Worm (Caenorhabditis elegans): Measurements from ENCODE around the gene irld-26.

irld-26 gene

DNA sequence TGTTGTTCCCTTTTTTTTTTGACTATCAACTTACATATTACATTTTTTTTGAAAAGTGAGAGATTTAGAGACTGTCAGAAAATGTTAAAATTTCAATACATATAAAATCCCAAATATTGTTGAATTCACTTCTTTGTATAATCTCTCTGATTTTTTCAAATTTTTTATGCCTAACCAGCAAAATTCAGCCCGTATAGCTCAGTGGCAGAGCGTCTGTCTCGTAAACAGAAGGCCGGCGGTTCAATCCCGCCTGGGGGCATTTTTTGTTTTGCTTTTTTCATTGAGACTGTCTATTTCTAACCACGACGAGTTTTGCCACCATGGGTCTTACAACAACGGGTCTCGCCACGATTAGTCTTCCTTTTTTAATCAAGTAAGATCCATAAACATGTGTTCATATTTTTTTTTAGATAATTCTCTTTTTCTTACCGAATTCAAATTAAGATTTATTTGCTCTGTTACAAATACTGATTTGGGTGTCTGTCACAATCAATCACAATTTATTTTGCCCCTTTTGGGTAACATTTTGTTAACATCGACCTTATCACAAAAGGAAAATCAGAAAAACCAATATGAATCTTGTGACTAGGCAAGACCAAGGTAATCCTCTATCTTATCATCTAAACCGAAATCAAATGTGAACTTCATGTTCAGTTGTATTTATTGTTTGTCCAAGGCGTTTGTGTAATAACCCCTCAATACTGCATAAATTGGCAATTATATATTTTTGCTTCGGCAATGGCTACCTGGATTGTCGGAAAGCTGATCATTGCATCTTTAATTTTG lies 14.2 kb downstream of the irld-26 start, which contains the start of gene glc-1:
glc-1 (plus strand) TSS at position 663 of the 786 bp plus-strand sequence.
- TF ChIP-seq let-607 (tag; optimal IDR thresholded peaks at IDR 0.05) = no peak
- 0 out of 2 replicates have a peak, but pooled peaks have one; percentile 27 for TF ChIP-seq attf-6 (GFP tag; IDR thresholded peaks at IDR 0.05)
- no peak for TF ChIP-seq unc-62 (GFP tag; optimal IDR thresholded peaks at IDR 0.05)
- no peak for TF ChIP-seq F39B2.1 (GFP tag; IDR thresholded peaks at IDR 0.05)
- TF ChIP-seq F33H1.4 (GFP tag; IDR thresholded peaks at IDR 0.05) = no peak
- peak; percentile 29 for TF ChIP-seq rpc-1 (optimal IDR thresholded peaks at IDR 0.05)
- peak; percentile 74 for TF ChIP-seq rpc-1 (tag; optimal IDR thresholded peaks at IDR 0.05)
- TF ChIP-seq K11D2.4 (GFP tag; IDR thresholded peaks at IDR 0.05) = no peak
- TF ChIP-seq ceh-40 (GFP tag; IDR thresholded peaks at IDR 0.05) = no peak
- TF ChIP-seq nfya-2 (GFP tag; IDR thresholded peaks at IDR 0.05) = no peak
- no peak for TF ChIP-seq attf-5 (GFP tag; optimal IDR thresholded peaks at IDR 0.05)
- TF ChIP-seq snpc-4 (GFP tag; optimal IDR thresholded peaks at IDR 0.05) = no peak
- peak in 1 of 4 experiments; percentile 21 for TF ChIP-seq snpc-4 (tag; optimal IDR thresholded peaks at IDR 0.05)
- TF ChIP-seq B0261.1 (tag; optimal IDR thresholded peaks at IDR 0.05) = peak; percentile 42
- TF ChIP-seq F57A8.1 (GFP tag; optimal IDR thresholded peaks at IDR 0.05) = no peak
- TF ChIP-seq F10E7.11 (tag; optimal IDR thresholded peaks at IDR 0.05) = no peak
- TF ChIP-seq tbp1 (GFP tag; optimal IDR thresholded peaks at IDR 0.05) = peak; percentile 74
- no peak for TF ChIP-seq atf-7 (tag; optimal IDR thresholded peaks at IDR 0.05)

DNA sequence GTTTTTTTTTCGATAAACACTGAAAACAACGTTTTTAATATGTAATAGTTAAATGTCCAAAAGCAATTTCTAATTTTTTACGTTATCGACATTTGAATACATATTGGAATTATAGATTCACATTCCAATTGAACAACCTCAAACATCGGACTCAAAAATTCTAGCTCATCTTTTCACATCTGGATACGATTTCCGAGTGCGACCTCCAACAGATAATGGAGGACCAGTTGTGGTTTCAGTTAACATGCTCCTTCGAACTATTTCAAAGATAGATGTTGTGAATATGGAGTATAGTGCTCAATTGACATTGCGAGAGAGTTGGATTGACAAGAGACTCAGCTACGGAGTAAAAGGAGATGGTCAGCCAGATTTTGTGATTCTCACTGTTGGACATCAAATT lies 15.0 kb downstream of the irld-26 start:
- no peak for TF ChIP-seq Y67H2A.10 (GFP tag; conservative IDR thresholded peaks at IDR 0.05)
- TF ChIP-seq mxl-1 (tag; optimal IDR thresholded peaks at IDR 0.05) = no peak
- TF ChIP-seq Y56A3A.18 (GFP tag; IDR thresholded peaks at IDR 0.05) = no peak
- no peak for TF ChIP-seq egrh-3 (GFP tag; IDR thresholded peaks at IDR 0.05)
- no peak for TF ChIP-seq B0035.1 (tag; optimal IDR thresholded peaks at IDR 0.05)
- TF ChIP-seq let-607 (tag; optimal IDR thresholded peaks at IDR 0.05) = no peak
- no peak for TF ChIP-seq ama-1 (optimal IDR thresholded peaks at IDR 0.05)
- TF ChIP-seq ama-1 (GFP tag; optimal IDR thresholded peaks at IDR 0.05) = no peak
- TF ChIP-seq dpl-1 (GFP tag; optimal IDR thresholded peaks at IDR 0.05) = no peak
- no peak for TF ChIP-seq ccch-3 (GFP tag; optimal IDR thresholded peaks at IDR 0.05)
- no peak for TF ChIP-seq mel-28 (tag; optimal IDR thresholded peaks at IDR 0.05; ENCODE audit: borderline replicate concordance)
- TF ChIP-seq C06A6.2 (GFP tag; conservative IDR thresholded peaks at IDR 0.05) = no peak
- TF ChIP-seq tbp1 (GFP tag; optimal IDR thresholded peaks at IDR 0.05) = no peak
- TF ChIP-seq xnd-1 (tag; optimal IDR thresholded peaks at IDR 0.05) = no peak
- no peak for TF ChIP-seq nhr-90 (tag; optimal IDR thresholded peaks at IDR 0.05)

DNA sequence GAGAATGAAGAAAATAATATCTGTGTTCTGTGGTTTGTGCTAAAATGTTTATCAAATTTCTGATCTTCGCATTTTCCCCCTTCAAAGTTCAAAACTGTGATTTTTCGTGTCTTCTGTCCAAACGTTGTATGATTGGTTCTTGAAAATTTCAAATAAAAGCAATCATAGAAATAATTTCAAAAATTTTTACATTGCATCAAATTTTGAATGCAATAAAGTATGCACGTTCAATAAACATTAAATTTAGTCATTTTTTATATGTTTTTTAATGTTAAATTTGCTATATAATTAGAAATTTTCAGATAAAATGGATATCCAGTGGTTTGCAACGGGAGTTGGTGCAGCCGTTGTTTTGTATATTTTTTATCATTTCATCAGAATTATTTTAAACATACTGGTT lies 19.0 kb downstream of the irld-26 start, which contains the start of gene stdh-2:
stdh-2 (plus strand) TSS at position 301 of the 400 bp plus-strand sequence.
- TF ChIP-seq athp-1 (tag; optimal IDR thresholded peaks at IDR 0.05) (no peak), T26A5.8 (tag; optimal IDR thresholded peaks at IDR 0.05) (no peak), lin-40 (tag; optimal IDR thresholded peaks at IDR 0.05) (no peak), atf-7 (tag; optimal IDR thresholded peaks at IDR 0.05) (no peak), hlh-12 (tag; optimal IDR thresholded peaks at IDR 0.05) (no peak), lin-54 (GFP tag; optimal IDR thresholded peaks at IDR 0.05) (no peak), hrde-1 (tag; optimal IDR thresholded peaks at IDR 0.05; ENCODE audit: borderline replicate concordance) (no peak), snpc-1.3 (tag; optimal IDR thresholded peaks at IDR 0.05; ENCODE audit: insufficient read depth) (no peak), die-1 (tag; optimal IDR thresholded peaks at IDR 0.05) (no peak), lin-35 (GFP tag; optimal IDR thresholded peaks at IDR 0.05) (no peak), ceh-58 (GFP tag; IDR thresholded peaks at IDR 0.05) (no peak), lsl-1 (GFP tag; optimal IDR thresholded peaks at IDR 0.05) (no peak), nfyb-1 (GFP tag; IDR thresholded peaks at IDR 0.05) (no peak), rpc-1 (optimal IDR thresholded peaks at IDR 0.05) (no peak), rpc-1 (tag; optimal IDR thresholded peaks at IDR 0.05) (no peak), ccch-3 (GFP tag; optimal IDR thresholded peaks at IDR 0.05) (no peak), ztf-22 (GFP tag; optimal IDR thresholded peaks at IDR 0.05) (no peak), ceh-27 (GFP tag; optimal IDR thresholded peaks at IDR 0.05) (no peak), akir-1 (GFP tag; optimal IDR thresholded peaks at IDR 0.05) (no peak)

Measured in whole organism, young adult.